Fruit fly (Drosophila melanogaster) whole organism, larva: Measurements from ENCODE around the gene CG6753.

Experiments used
- noc ChIP-seq: fragments of 200-800 bp; sonication (Bioruptor generic); optimal IDR thresholded peaks from 3 replicates; lab custom pipeline; 2019; ENCODE audit warnings: missing biosample characterization, mild to moderate bottlenecking, missing genetic modification characterization, moderate library complexity

CG6753 gene

DNA sequence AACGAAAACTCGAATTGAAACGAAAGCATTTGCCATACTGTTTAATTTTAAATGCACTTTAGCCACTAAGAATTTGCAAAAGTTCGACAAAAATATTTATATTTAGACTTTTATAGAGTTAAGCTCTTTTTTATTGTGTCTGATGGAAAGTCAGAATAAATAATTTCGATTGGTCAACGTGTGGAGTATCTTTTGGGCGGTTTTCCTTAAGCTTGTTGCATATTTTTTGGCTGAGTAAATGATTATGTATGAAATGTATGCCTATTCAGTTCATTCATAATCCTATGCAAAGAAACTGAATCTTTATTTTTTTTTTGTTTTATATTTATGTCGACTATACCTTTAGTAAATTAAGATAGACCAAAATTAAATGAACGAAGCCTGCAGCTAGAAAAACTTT is 10.5 kb upstream of the CG6753 start:
- TF ChIP-seq noc (tag; lab: Kevin White, UChicago): no peak

dm6 chr3R:12650537-12650936 is 8.3 kb upstream of the CG6753 start:
- no peak for TF ChIP-seq noc (tag; lab: Kevin White, UChicago)

DNA sequence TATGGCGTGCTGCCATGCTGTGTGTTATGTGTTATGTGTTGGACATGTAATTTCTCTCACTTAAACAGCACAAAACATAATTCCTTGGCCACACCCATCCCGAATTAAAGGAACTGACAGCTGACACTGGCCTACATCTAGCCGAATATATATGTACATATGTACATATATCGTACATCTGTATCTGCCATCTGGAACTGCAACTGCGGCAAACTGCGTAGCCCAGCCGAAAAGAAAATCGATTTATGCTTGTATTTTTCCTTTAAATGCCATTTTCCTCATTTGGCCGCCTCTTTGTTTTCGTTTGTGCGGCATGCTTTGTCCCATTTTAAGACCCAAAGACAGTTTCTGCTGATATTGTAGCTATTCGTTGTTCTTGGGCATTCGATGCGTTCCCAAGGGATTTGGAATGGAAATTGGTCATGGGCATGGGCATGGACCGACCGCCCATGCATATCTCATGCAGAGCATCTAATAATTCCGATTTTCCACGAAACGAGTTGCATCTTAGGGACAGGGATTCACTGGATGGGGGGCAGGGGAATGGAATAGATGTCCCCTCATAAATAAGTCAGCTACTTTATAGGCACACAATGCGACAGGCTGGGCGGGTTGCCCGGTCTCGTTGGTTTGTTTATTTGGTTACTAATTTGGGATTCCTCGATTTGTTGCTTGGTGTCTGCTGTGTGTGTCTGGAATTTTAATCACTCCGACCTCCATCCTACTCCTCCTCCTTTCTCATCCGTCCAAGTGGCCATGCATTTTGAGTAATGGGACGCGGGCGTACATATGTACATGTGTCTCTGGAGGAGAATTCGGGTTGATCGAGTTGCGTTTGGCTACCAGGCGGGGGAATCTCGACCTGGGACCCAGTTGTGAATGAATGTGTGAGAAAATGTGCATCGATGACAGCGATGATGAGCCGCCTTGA is 7.1 kb upstream of the CG6753 start:
- no peak for TF ChIP-seq noc (tag; lab: Kevin White, UChicago)

- TF ChIP-seq noc (tag; lab: Kevin White, UChicago): no peak
Measured at dm6 chr3R:12647954-12648353, 5.7 kb upstream of the CG6753 start, which contains the start of gene Dtg. TSS of gene Dtg (plus strand) at chr3R:12648058.

- no peak for TF ChIP-seq noc (tag; lab: Kevin White, UChicago)
Measured at dm6 chr3R:12647348-12647747, 5.1 kb upstream of the CG6753 start.

DNA sequence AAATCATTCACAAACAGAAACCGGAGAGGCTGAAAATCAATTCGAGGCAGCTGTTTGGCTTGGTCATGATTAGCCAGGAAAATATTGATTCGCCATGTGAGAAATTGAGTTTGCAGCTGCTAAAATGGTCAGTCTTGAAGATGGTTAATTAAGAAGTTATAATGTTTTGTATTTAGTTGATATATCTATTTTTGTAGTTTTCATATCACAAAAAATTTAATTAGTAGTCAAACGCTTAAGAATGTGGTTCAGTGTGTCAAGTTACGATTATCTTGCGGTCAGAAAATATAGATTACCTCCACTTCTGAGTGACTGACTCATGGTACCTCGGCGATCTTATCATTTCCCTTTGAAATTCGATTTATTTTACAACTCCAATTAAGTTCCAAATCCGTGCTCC is 4.6 kb upstream of the CG6753 start:
- no peak for TF ChIP-seq noc (tag; lab: Kevin White, UChicago)

DNA sequence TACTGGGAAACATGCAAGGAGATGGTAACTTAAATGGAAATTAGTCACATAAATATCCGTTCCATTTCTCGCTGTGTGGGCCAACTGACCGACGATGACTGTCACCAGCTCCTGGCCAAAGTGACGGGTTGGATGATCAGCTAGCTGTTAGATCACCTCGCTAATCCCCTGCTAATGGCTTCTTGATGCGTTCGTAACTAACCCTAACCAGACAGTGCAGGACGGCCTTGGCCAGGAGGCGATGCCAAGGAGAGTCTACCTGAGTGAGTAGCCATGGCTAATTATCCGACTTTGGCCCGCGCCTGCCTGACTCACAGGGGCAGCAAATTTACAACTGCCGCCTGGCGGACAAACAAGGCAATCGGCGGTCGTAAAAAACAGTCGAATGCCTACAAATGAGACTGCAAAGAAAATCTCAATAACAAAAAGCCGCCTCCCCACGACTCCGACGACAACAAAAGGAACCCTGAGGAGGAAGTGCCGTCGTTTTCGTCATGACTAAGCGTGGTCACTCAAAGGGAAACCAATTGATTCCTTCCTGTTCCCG is 3.6 kb upstream of the CG6753 start:
- TF ChIP-seq noc (tag; lab: Kevin White, UChicago): no peak

- no peak for TF ChIP-seq noc (tag; lab: Kevin White, UChicago)
Measured at dm6 chr3R:12644621-12645310, 2.5 kb upstream of the CG6753 start.

dm6 chr3R:12641620-12642019 is 662 bp downstream of the CG6753 start:
- TF ChIP-seq noc (tag; lab: Kevin White, UChicago): no peak

DNA sequence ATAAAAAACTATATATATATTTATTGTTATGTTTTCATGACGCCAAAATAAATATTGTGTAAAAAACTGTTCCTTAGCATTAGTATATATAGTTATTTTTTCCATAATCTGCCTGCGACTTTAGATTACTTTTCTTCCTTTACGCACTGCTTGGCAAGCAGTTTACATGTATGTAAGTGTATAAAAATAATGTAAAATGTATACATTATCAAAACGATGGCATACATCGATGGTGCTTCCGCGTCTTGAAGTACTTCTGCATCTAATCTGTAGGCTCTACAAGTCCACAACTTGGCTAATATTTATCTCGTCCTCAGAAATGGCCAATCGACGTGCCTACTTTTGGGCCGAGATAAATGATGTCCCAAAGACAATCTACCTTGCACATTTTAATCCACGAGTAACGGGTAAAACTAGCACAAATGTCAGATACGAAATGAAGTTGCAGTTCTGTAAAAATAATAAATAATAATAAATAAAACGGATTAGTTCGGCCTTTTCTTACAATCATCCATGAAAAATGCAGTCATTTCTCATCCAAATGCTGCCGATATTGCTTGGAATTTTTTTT is 4.2 kb downstream of the CG6753 start, which contains the start of gene CG11608:
CG11608 (plus strand) TSS at position 521 of the 571 bp plus-strand sequence.
- TF ChIP-seq noc (tag; lab: Kevin White, UChicago): no peak

DNA sequence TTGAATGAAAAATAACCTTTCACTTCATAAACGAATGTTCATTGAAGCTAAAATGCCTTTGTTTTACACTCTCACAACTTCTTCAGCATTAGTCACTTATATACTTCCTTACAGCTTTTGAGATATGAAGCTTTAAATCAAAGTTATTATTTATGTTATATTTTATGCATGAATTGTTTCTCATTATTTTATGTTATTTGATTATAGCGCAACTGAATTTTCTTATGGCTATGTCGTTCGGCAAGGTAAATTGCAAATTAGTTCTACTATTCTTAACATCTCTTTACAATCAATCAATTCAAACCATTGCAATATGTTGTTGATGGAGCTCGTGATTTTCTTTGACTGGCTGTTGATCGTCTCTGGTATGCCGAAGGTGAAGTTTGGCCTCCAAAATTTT is 6.0 kb downstream of the CG6753 start, which contains the start of gene CG11600:
CG11600 (plus strand) TSS at position 301 of the 400 bp plus-strand sequence.
- no peak for TF ChIP-seq noc (tag; lab: Kevin White, UChicago)

- no peak for TF ChIP-seq noc (tag; lab: Kevin White, UChicago)
Measured at dm6 chr3R:12634617-12635016, 7.7 kb downstream of the CG6753 start, which contains the start of gene CG11598. TSS of gene CG11598 (plus strand) at chr3R:12634917.

- TF ChIP-seq noc (tag; lab: Kevin White, UChicago): no peak
Measured at dm6 chr3R:12633059-12633458, 9.2 kb downstream of the CG6753 start, which contains the start of gene CG18530. TSS of gene CG18530 (plus strand) at chr3R:12633359.

dm6 chr3R:12630369-12630768 is 11.9 kb downstream of the CG6753 start, which contains the start of gene Not10:
TSS of gene Not10 (plus strand) at chr3R:12630647.
- TF ChIP-seq noc (tag; lab: Kevin White, UChicago): no peak

DNA sequence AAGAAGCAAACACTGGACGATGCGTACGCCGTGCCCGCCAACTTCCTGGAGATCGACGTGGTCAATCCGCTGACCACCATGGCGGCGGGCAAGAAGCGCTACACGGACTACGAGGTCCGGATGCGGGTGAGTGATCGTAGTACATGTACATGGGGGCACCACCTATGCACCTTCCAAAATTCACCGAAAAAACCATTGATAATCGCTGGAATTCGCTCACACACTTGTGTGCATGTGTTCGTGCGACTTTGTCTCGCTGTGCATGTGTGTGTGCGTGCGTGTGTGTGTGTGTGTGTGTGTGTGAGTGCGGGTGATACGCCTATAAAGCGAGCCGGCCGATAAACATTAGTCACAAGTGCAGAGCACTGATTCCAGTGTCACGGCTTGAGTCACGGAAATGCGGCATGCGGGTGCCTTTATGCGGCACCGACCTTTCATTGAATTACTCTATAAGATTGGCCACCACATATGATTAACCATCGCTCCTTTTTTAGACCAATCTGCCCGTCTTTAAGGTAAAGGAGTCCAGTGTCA is 13.8 kb downstream of the CG6753 start:
- no peak for TF ChIP-seq noc (tag; lab: Kevin White, UChicago)
